Worm (Caenorhabditis elegans) whole organism, young adult: ENCODE data around the gene usp-46.

Experiments
- C06A6.2 ChIP-seq: fragments of 200-800 bp; sonication (Bioruptor generic); conservative IDR thresholded peaks from 2 replicates; pipeline ENCODE4 v1.3.6; 2022; ENCODE audit warnings: missing genetic modification characterization, missing compliant biosample characterization
- C17E4.6 ChIP-seq: fragments of 200-800 bp; sonication (Bioruptor generic); IDR thresholded peaks from 2 replicates; pipeline ENCODE4 v1.3.6; 2022; ENCODE audit warnings: missing genetic modification reagents, missing genetic modification characterization, missing compliant biosample characterization
- F33H1.4 ChIP-seq: fragments of 200-800 bp; sonication (Bioruptor generic); IDR thresholded peaks from 2 replicates; pipeline ENCODE4 v1.3.6; 2022; ENCODE audit warnings: missing genetic modification reagents, missing genetic modification characterization, missing compliant biosample characterization
- F37B4.10 ChIP-seq: fragments of 200-800 bp; sonication (Bioruptor generic); IDR thresholded peaks from 2 replicates; pipeline ENCODE4 v1.3.6; 2022; ENCODE audit warnings: missing genetic modification characterization, missing compliant biosample characterization
- F49E8.2 ChIP-seq: sonication (generic microtip); optimal IDR thresholded peaks from 3 replicates; lab custom pipeline; 2017; ENCODE audit warnings: missing genetic modification characterization, mild to moderate bottlenecking, missing compliant biosample characterization, antibody characterized with exemption, moderate library complexity; ENCODE audit not compliant: insufficient read depth
- akir-1 ChIP-seq: fragments of 200-800 bp; sonication (Bioruptor generic); optimal IDR thresholded peaks from 2 replicates; lab custom pipeline; 2018; ENCODE audit warnings: mild to moderate bottlenecking, missing genetic modification characterization, moderate library complexity, missing compliant biosample characterization
- ama-1 ChIP-seq, 3 experiments: fragments of 150-350 bp in 1 of 3; sonication (generic microtip) in 2 of 3; optimal IDR thresholded peaks; 2 replicates each; lab custom pipeline; 2014 to 2018; ENCODE audit warnings: missing biosample characterization in 2 of 3, missing genetic modification characterization in 2 of 3, missing genetic modification reagents in 2 of 3
- efl-1 ChIP-seq: fragments of 150-350 bp; optimal IDR thresholded peaks from 2 replicates; lab custom pipeline; 2014; ENCODE audit warnings: missing biosample characterization, missing genetic modification reagents, missing genetic modification characterization
- let-607 ChIP-seq, 2 experiments: fragments of 200-800 bp in 1 of 2; sonication (Bioruptor generic) in 1 of 2; sonication (generic microtip) in 1 of 2; optimal IDR thresholded peaks; 2 replicates each; lab custom pipeline; 2016 to 2018; ENCODE audit warnings: mild to moderate bottlenecking in 2 of 2, missing compliant biosample characterization in 2 of 2, missing genetic modification characterization in 2 of 2, moderate library complexity in 2 of 2, missing genotype in 1 of 2
- mcd-1 ChIP-seq: fragments of 200-800 bp; sonication (Bioruptor generic); IDR thresholded peaks from 2 replicates; pipeline ENCODE4 v1.3.6; 2022; ENCODE audit warnings: missing genetic modification reagents, missing genetic modification characterization, missing compliant biosample characterization
- rec-8 ChIP-seq, 2 experiments: sonication (generic microtip); optimal IDR thresholded peaks; 2 replicates each; lab custom pipeline; 2016; ENCODE audit warnings: mild to moderate bottlenecking in 2 of 2, missing genetic modification characterization in 2 of 2, missing genetic modification reagents in 2 of 2, missing genotype in 2 of 2, missing biosample characterization in 1 of 2, missing compliant biosample characterization in 1 of 2, moderate library complexity in 1 of 2
- xnd-1 ChIP-seq: sonication (generic microtip); optimal IDR thresholded peaks from 2 replicates; lab custom pipeline; 2016; ENCODE audit warnings: missing genotype, missing genetic modification reagents, missing genetic modification characterization, missing compliant biosample characterization
- ztf-18 ChIP-seq: sonication (generic microtip); optimal IDR thresholded peaks from 2 replicates; lab custom pipeline; 2016; ENCODE audit warnings: missing genotype, mild to moderate bottlenecking, missing genetic modification characterization, missing compliant biosample characterization

DNA sequence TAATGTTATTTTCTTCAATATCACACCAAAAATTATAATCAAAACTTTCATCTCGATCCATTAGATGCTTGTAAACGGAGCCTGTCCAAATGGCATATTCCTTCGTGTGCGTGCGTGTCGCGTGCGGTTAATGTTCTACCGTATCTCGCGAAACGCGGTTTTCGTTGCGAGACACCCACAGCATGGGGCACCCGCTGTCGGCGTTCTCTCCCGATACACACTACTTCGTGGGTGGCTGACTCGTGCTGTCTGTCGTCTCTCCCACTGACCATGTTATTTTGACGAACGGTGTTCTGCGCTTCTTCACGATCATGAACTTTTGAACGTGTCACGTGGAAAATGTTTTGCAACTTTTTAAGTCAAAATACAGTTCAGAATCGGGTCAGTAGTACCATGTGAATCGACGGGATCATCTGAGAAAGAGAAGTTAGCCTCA, 10.9 kb upstream of the usp-46 start:
- TF ChIP-seq F49E8.2 (no peak), C06A6.2 (GFP tag; lab: Robert Waterston, UW) (peak; percentile 97), F37B4.10 (peak; percentile 94; the same call in 1 of the 2 replicates), akir-1 (GFP tag; lab: Kevin White, UChicago) (peak; percentile 92), efl-1 (GFP tag; lab: Kevin White, UChicago) (no peak), let-607 (tag; optimal IDR thresholded peaks at IDR 0.05; lab: Kevin White, UChicago) (peak; percentile 91 to 94), C17E4.6 (peak; percentile 96), ama-1 (optimal IDR thresholded peaks at IDR 0.05; lab: Kevin White, UChicago) (peak; percentile 90), ama-1 (GFP tag; optimal IDR thresholded peaks at IDR 0.05; lab: Kevin White, UChicago) (peak in 1 of 2 experiments; percentile 78), F33H1.4 (peak; percentile 91), ztf-18 (tag; lab: Kevin White, UChicago) (peak; percentile 82), mcd-1 (GFP tag; lab: Robert Waterston, UW) (peak; percentile 96), rec-8 (tag; optimal IDR thresholded peaks at IDR 0.05; lab: Kevin White, UChicago) (no peak), xnd-1 (tag; lab: Kevin White, UChicago) (no peak)
